Worm (Caenorhabditis elegans): Measurements from ENCODE around the gene slcr-46.3.

The slcr-46.3 gene

ce11 chrV:9714909-9715308, 9.0 kb downstream of the slcr-46.3 start, which contains the start of gene F40F9.3:
Gene F40F9.3 (plus strand): TSS chrV:9715209.
- TF ChIP-seq him-1 (tag; optimal IDR thresholded peaks at IDR 0.05) (no peak), W03F9.2 (tag; optimal IDR thresholded peaks at IDR 0.05) (no peak), dao-5 (tag; optimal IDR thresholded peaks at IDR 0.05) (no peak)

ce11 chrV:9713532-9713931, 10.4 kb downstream of the slcr-46.3 start, which contains the start of gene F40F9.10:
Gene F40F9.10 (minus strand): TSS chrV:9713632.
- TF ChIP-seq W03F9.2 (tag; optimal IDR thresholded peaks at IDR 0.05) (no peak), him-1 (tag; optimal IDR thresholded peaks at IDR 0.05) (no peak), dao-5 (tag; optimal IDR thresholded peaks at IDR 0.05) (no peak)

- TF ChIP-seq W03F9.2 (tag; optimal IDR thresholded peaks at IDR 0.05) (no peak), him-1 (tag; optimal IDR thresholded peaks at IDR 0.05) (no peak), dao-5 (tag; optimal IDR thresholded peaks at IDR 0.05) (no peak)
Observed at ce11 chrV:9712418-9713173, 11.3 kb downstream of the slcr-46.3 start.

- no peak for TF ChIP-seq dao-5 (tag; optimal IDR thresholded peaks at IDR 0.05)
- no peak for TF ChIP-seq him-1 (tag; optimal IDR thresholded peaks at IDR 0.05)
- TF ChIP-seq W03F9.2 (tag; optimal IDR thresholded peaks at IDR 0.05): no peak
Observed at ce11 chrV:9711174-9711573, 12.7 kb downstream of the slcr-46.3 start.

DNA sequence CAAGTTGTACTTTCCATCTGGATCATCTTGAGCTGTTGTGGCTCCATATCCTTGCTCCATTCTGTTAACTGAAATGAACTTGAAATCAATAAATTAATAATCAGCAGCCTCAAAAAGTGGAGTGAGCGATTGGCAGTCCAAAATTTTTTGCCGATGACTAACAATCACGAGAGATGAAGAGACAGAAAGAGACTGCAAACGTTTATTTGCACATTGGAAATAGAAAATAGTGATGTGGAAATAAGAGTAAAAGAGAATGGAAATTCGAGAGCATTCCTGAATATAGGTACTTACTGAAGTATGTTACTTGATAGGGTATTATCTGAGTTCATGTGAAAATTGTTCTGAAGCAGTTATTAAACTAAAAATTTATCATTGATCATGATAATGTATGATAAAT, 14.2 kb downstream of the slcr-46.3 start, which contains the start of gene tag-120:
Gene tag-120 (minus strand): TSS at position 68 of the 400 bp plus-strand sequence.
- TF ChIP-seq dao-5 (tag; optimal IDR thresholded peaks at IDR 0.05) (no peak), him-1 (tag; optimal IDR thresholded peaks at IDR 0.05) (no peak), W03F9.2 (tag; optimal IDR thresholded peaks at IDR 0.05) (no peak)

DNA sequence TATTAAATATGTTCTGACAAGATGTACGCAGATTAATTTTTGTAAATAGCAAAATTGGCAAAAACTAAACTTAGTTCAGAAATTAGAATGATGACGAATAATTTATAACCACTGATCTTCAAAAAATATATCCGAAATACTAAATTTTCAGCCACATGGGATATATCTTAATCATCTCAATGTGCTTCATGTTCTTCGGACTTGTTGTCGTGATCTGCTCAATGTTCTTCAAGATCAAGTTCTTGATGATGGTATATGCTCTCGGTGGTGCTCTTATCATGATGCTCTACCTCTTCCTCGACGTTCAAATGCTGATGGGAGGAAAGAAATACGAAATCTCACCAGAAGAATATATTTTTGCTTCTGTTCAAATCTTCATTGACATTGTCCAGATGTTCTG, 17.3 kb downstream of the slcr-46.3 start:
- TF ChIP-seq dao-5 (tag; optimal IDR thresholded peaks at IDR 0.05) (no peak), W03F9.2 (tag; optimal IDR thresholded peaks at IDR 0.05) (no peak), him-1 (tag; optimal IDR thresholded peaks at IDR 0.05) (no peak)

ce11 chrV:9704399-9704798, 19.5 kb downstream of the slcr-46.3 start:
- TF ChIP-seq W03F9.2 (tag; optimal IDR thresholded peaks at IDR 0.05) (no peak), him-1 (tag; optimal IDR thresholded peaks at IDR 0.05) (no peak), dao-5 (tag; optimal IDR thresholded peaks at IDR 0.05) (no peak)

DNA sequence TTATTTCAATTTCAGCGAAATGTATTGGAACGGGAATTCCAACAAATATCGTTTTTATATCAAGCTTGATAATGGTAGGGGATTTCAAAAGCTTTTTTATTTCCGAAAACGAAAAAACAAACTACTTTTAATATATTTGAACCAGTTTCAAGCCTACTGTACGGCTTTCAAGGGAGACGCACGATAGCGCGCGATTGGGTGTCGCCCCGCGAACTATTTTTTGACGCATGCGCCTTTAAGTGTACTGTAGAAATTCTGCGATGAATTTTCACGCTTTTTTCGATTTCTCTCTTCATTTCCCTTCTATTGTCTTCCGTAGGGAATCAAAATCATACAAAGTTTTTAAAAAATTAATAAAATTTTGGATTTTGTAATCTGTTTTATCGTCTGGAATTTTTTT, 20.4 kb downstream of the slcr-46.3 start:
- TF ChIP-seq him-1 (tag; optimal IDR thresholded peaks at IDR 0.05): no peak
- TF ChIP-seq W03F9.2 (tag; optimal IDR thresholded peaks at IDR 0.05): no peak
- no peak for TF ChIP-seq dao-5 (tag; optimal IDR thresholded peaks at IDR 0.05)

- TF ChIP-seq dao-5 (tag; optimal IDR thresholded peaks at IDR 0.05): no peak
- no peak for TF ChIP-seq W03F9.2 (tag; optimal IDR thresholded peaks at IDR 0.05)
- TF ChIP-seq him-1 (tag; optimal IDR thresholded peaks at IDR 0.05): no peak
Observed at ce11 chrV:9702755-9703154, 21.2 kb downstream of the slcr-46.3 start, which contains the start of gene xbx-6. Gene xbx-6 (plus strand): TSS chrV:9703055.

DNA sequence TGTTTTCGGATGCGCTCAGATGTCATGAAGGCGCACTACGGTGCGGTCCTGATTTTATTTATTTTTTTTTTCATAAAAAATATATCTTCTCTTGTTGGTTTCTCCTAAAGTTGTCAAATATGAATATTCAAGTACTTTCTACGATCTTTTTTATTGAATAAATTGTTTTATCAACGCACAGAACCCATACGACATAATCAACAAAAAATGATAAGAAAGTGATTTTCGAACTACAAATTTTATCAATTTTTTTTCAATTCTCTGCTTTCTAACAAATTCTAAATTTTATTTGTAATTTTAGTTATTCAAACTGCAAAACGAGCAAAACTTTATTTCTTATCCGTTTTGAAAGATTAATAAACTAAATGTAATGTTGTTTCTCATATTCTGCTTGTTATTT, 22.0 kb downstream of the slcr-46.3 start:
- TF ChIP-seq dao-5 (tag; optimal IDR thresholded peaks at IDR 0.05) (no peak), him-1 (tag; optimal IDR thresholded peaks at IDR 0.05) (no peak), W03F9.2 (tag; optimal IDR thresholded peaks at IDR 0.05) (no peak)

- no peak for TF ChIP-seq W03F9.2 (tag; optimal IDR thresholded peaks at IDR 0.05)
- no peak for TF ChIP-seq dao-5 (tag; optimal IDR thresholded peaks at IDR 0.05)
- no peak for TF ChIP-seq him-1 (tag; optimal IDR thresholded peaks at IDR 0.05)
Observed at ce11 chrV:9699216-9699615, 24.7 kb downstream of the slcr-46.3 start.

DNA sequence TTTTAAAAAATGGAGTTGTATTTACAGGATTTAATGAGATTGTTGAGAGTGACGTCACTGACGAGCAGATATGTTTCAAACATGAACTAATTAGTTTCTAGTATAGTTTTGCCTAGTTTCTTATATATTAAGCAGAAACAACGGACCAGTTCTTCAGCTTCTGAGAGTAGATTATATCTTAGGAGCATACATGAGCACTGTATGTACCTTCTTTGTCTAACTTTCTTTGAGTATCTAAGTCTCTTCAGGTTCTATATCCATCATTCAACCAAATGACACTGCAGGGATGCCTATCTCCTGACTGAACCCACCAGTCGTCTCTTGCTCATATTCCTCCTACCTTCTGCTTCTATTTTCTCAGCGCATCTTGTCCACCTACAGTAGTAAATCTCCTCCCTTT, 27.2 kb downstream of the slcr-46.3 start, which contains the start of gene her-1:
Gene her-1 (plus strand): TSS at position 301 of the 400 bp plus-strand sequence.
- TF ChIP-seq dao-5 (tag; optimal IDR thresholded peaks at IDR 0.05): no peak
- no peak for TF ChIP-seq W03F9.2 (tag; optimal IDR thresholded peaks at IDR 0.05)
- TF ChIP-seq him-1 (tag; optimal IDR thresholded peaks at IDR 0.05): no peak

DNA sequence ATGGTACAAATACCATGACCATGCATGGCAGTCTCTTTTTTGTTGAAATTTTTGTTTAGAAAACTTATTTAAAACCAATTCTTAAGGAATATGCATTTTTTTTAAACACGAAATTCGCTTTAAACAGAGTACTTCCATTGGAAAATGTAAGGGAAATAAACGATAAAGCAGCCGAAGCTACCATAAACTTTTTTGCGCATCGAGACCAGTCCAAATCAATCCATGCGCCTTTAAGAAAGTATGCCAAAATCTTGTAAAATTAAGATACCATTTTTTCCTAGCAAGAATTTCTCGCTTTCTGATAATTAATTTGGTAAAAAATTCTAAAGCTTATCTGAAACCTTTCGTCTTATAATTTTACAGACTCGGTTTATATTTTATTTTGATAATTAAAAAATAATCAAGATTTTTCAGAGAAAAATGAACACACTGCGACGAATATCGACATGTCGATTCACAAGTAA, 31.2 kb downstream of the slcr-46.3 start, which contains the start of gene ZK287.7:
Gene ZK287.7 (plus strand): TSS at position 414 of the 464 bp plus-strand sequence.
- no peak for TF ChIP-seq him-1 (tag; optimal IDR thresholded peaks at IDR 0.05)
- no peak for TF ChIP-seq dao-5 (tag; optimal IDR thresholded peaks at IDR 0.05)
- no peak for TF ChIP-seq W03F9.2 (tag; optimal IDR thresholded peaks at IDR 0.05)

DNA sequence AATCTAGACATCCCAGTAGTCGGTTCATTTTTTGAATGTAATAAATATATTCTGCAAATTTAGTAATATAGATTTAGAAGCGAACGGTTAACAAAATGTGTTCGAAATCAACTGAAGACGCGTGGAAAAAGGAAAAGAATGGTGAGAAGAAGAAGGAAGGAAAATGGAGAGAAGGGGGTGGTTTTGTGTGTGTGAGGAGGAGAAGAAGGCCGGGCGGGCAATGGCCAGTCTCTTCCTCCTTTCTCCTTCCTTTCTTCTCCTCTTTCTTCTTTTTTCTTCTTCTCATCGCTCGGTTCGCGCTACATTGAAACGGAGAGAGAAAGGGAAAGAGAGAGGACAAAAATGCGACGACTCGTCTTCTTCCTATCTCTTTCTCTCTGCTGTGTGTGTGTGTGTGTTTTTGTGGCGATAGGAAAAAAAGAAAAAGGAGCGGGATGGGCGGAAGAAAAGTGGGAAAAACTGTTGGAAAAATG, 31.8 kb downstream of the slcr-46.3 start, which contains the start of gene ztf-9:
Gene ztf-9 (minus strand): TSS at position 51 of the 473 bp plus-strand sequence.
- peak; percentile 4 for TF ChIP-seq him-1 (tag; optimal IDR thresholded peaks at IDR 0.05)
- TF ChIP-seq dao-5 (tag; optimal IDR thresholded peaks at IDR 0.05): no peak
- TF ChIP-seq W03F9.2 (tag; optimal IDR thresholded peaks at IDR 0.05): no peak
